Worm (Caenorhabditis elegans): ENCODE data around the gene F54B11.7.

DNA sequence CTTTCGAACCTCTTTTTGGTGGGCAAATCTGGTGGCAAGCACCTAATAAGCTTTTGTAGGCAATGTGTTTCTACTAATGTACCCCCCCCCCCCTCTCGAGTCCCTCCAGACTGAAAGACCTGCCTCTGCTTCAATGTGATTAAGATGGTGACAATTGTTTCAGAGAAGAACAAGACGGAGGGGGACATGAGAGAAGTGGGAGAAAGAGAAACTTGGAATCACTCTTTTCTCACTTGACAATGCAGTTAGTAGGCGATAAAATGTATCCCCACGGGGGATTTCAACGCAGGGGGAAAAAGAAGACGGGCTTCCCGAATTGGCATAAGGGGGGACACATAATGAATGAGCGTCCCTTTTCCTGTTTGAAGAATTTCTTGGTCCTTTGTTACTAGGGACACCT lies 32.0 kb downstream of the F54B11.7 start:
- no peak for TF ChIP-seq cog-1 (tag; optimal IDR thresholded peaks at IDR 0.05)
- TF ChIP-seq ztf-23 (GFP tag; IDR thresholded peaks at IDR 0.05), result no peak
- no peak for TF ChIP-seq T22C8.4 (GFP tag; IDR thresholded peaks at IDR 0.05)

Data from whole organism, midembryonic.